Worm (Caenorhabditis elegans): ENCODE data around the gene nep-4.

DNA sequence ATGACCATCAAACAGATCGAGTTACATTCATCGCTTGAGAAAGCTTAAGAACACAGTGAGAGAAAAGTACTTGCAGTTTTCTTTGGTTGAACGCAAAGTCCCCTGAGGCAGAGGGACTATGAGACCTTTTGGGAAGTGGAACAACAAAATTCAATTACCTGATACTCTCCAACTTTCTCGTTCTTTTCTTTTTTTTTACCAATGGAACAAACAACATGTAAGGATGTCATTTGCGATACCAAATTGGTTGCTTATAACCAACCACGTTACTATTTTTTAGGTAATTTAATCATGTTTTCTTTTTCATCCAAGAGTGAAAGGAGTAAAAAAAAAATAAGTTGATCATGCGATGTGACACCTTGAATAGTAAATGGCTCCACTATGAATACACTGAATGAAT is 6.4 kb downstream of the nep-4 start:
- no peak for TF ChIP-seq nhr-11 (tag; optimal IDR thresholded peaks at IDR 0.05)
- TF ChIP-seq dve-1 (tag; optimal IDR thresholded peaks at IDR 0.05) = no peak
- TF ChIP-seq pag-3 (tag; optimal IDR thresholded peaks at IDR 0.05; ENCODE audit: borderline replicate concordance) = no peak
- no peak for TF ChIP-seq ama-1 (optimal IDR thresholded peaks at IDR 0.05)

Data from whole organism, late embryonic.